Worm (Caenorhabditis elegans): ENCODE data around the gene T05B4.12.

ce11 chrV:4080546-4080945 lies 45.3 kb downstream of the T05B4.12 start:
- TF ChIP-seq blmp-1 (tag; optimal IDR thresholded peaks at IDR 0.05; ENCODE audit: insufficient read depth) (no peak), lin-11 (tag; optimal IDR thresholded peaks at IDR 0.05) (no peak), fos-1 (tag; optimal IDR thresholded peaks at IDR 0.05) (no peak), egl-27 (tag; optimal IDR thresholded peaks at IDR 0.05) (no peak)
